Fruit fly (Drosophila melanogaster) whole organism, pupa: Measurements from ENCODE around the gene CG43321.

Source experiments
- CG10348 ChIP-seq: fragments of 200-800 bp; sonication (Bioruptor generic); IDR thresholded peaks from 2 replicates; pipeline ENCODE4 v1.3.6; 2022; ENCODE audit warnings: missing biosample characterization, missing genetic modification characterization
- CG12605 ChIP-seq: fragments of 200-800 bp; sonication (Bioruptor generic); IDR thresholded peaks from 2 replicates; pipeline ENCODE4 v1.3.6; 2022; ENCODE audit warnings: missing biosample characterization, missing genetic modification characterization
- CG13204 ChIP-seq: fragments of 200-800 bp; sonication (Bioruptor generic); optimal IDR thresholded peaks from 2 replicates; lab custom pipeline; 2018; ENCODE audit warnings: missing biosample characterization, mild to moderate bottlenecking, missing genetic modification characterization, moderate library complexity
- CG14655 ChIP-seq: fragments of 200-800 bp; sonication (Bioruptor generic); optimal IDR thresholded peaks from 3 replicates; lab custom pipeline; 2017; ENCODE audit warnings: mild to moderate bottlenecking, missing biosample characterization, missing genetic modification reagents, missing genetic modification characterization
- CG15710 ChIP-seq: fragments of 200-800 bp; sonication (Bioruptor generic); optimal IDR thresholded peaks from 2 replicates; lab custom pipeline; 2018; ENCODE audit warnings: missing biosample characterization, mild to moderate bottlenecking, missing genetic modification characterization, moderate library complexity
- CG17806 ChIP-seq: fragments of 200-800 bp; sonication (Bioruptor generic); optimal IDR thresholded peaks from 2 replicates; lab custom pipeline; 2018; ENCODE audit warnings: missing biosample characterization, mild to moderate bottlenecking, missing genetic modification characterization, moderate library complexity
- CG32121 ChIP-seq: fragments of 200-800 bp; sonication (Bioruptor generic); IDR thresholded peaks from 2 replicates; pipeline ENCODE4 v1.3.6; 2022; ENCODE audit warnings: missing biosample characterization, missing genetic modification characterization
- CG34367 ChIP-seq: fragments of 200-800 bp; sonication (Bioruptor generic); optimal IDR thresholded peaks from 2 replicates; lab custom pipeline; 2018; ENCODE audit warnings: missing biosample characterization, mild to moderate bottlenecking, missing genetic modification characterization
- CG4496 ChIP-seq: fragments of 200-800 bp; sonication (Bioruptor generic); IDR thresholded peaks from 3 replicates; pipeline ENCODE4 v1.3.6; 2022; ENCODE audit warnings: missing biosample characterization, missing genetic modification characterization
- CG8159 ChIP-seq: fragments of 200-800 bp; sonication (Bioruptor generic); optimal IDR thresholded peaks from 3 replicates; lab custom pipeline; 2018; ENCODE audit warnings: missing biosample characterization, mild to moderate bottlenecking, missing genetic modification characterization, moderate library complexity
- CG8301 ChIP-seq: fragments of 200-800 bp; sonication (Bioruptor generic); optimal IDR thresholded peaks from 2 replicates; lab custom pipeline; 2018; ENCODE audit warnings: missing biosample characterization, mild to moderate bottlenecking, missing genetic modification characterization
- CG9948 ChIP-seq: fragments of 200-800 bp; sonication (Bioruptor generic); optimal IDR thresholded peaks from 2 replicates; lab custom pipeline; 2018; ENCODE audit warnings: missing biosample characterization, mild to moderate bottlenecking, missing genetic modification characterization, moderate library complexity
- D1 ChIP-seq: fragments of 200-800 bp; sonication (Bioruptor generic); optimal IDR thresholded peaks from 2 replicates; lab custom pipeline; 2018; ENCODE audit warnings: missing biosample characterization, mild to moderate bottlenecking, missing genetic modification characterization, moderate library complexity
- EcR ChIP-seq: fragments of 200-800 bp; sonication (Bioruptor generic); optimal IDR thresholded peaks from 3 replicates; lab custom pipeline; 2019; ENCODE audit warnings: missing biosample characterization, missing genetic modification characterization, mild to moderate bottlenecking, moderate library complexity, missing genetic modification reagents
- Ets98B ChIP-seq: fragments of 200-800 bp; sonication (Bioruptor generic); IDR thresholded peaks from 2 replicates; pipeline ENCODE4 v1.3.6; 2022; ENCODE audit warnings: missing biosample characterization, missing genetic modification characterization
- Pif1A ChIP-seq: fragments of 200-800 bp; sonication (Bioruptor generic); optimal IDR thresholded peaks from 3 replicates; lab custom pipeline; 2016; ENCODE audit warnings: missing biosample characterization, missing genetic modification characterization
- Pif1B ChIP-seq: fragments of 200-800 bp; sonication (Bioruptor generic); optimal IDR thresholded peaks from 3 replicates; lab custom pipeline; 2016; ENCODE audit warnings: missing biosample characterization, missing genetic modification characterization
- Snoo ChIP-seq: fragments of 200-800 bp; sonication (Bioruptor generic); optimal IDR thresholded peaks from 3 replicates; lab custom pipeline; 2017; ENCODE audit warnings: missing biosample characterization, mild to moderate bottlenecking, missing genetic modification characterization, inconsistent platforms
- fd96Ca ChIP-seq: fragments of 200-800 bp; sonication (Bioruptor generic); IDR thresholded peaks from 3 replicates; pipeline ENCODE4 v1.3.6; 2022; ENCODE audit warnings: missing biosample characterization, missing genetic modification characterization
- gl ChIP-seq: fragments of 200-800 bp; sonication (Bioruptor generic); optimal IDR thresholded peaks from 2 replicates; lab custom pipeline; 2018; ENCODE audit warnings: missing biosample characterization, mild to moderate bottlenecking, missing genetic modification characterization
- rn ChIP-seq: fragments of 200-800 bp; sonication (Bioruptor generic); IDR thresholded peaks from 2 replicates; pipeline ENCODE4 v1.3.6; 2022; ENCODE audit warnings: missing biosample characterization, missing genetic modification characterization

CG43321 gene

DNA sequence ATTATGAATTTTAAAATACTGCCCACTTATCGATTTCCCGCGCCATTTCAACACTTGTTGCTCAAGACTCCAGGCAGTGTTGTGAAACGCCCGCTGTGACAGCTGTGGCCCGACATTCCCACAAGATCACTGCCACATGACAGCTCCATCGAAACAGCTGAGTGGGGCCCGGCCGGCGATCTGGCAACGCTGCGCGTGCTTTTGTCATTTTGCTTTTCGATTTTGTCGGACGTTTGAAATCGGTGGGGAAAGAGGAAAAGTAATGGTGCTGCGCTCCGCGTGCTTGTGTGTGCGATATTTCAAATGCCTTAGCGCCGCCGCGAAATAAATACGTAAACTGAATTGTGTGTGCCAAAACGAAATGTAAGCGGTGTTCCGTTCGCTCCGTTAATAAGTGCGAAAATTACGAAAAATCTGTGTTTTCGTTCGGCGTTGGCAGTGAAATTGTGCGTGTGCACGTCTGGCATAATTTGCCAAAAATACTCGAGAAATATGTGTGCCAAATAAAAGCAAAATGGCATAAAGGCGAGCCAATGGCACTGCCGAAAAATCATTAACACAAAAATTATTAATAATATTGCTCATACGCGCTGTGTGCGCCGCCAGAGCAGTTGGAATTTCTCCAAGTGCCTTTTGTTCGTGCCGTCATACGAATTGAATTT is 30.2 kb downstream of the CG43321 start:
- TF ChIP-seq gl (tag; lab: Kevin White, UChicago) = no peak
- TF ChIP-seq rn (GFP tag; lab: Robert Waterston, UW) = peak; percentile 40; the same call in 1 of the 2 replicates
- peak; percentile 29 for TF ChIP-seq CG9948 (tag; lab: Kevin White, UChicago)
- TF ChIP-seq Snoo (tag; lab: Kevin White, UChicago) = peak; percentile 9
- TF ChIP-seq CG10348 (GFP tag; lab: Robert Waterston, UW) = no peak
- TF ChIP-seq CG8301 (tag; lab: Kevin White, UChicago) = peak; percentile 65
- peak; percentile 18 for TF ChIP-seq CG17806
- TF ChIP-seq CG34367 (tag; lab: Kevin White, UChicago) = no peak
- TF ChIP-seq Pif1A (GFP tag; lab: Kevin White, UChicago) = peak; percentile 63
- peak; percentile 70 for TF ChIP-seq fd96Ca (GFP tag; lab: Robert Waterston, UW)
- TF ChIP-seq EcR = no peak
- no peak for TF ChIP-seq CG13204 (GFP tag; lab: Kevin White, UChicago)
- peak; percentile 30 for TF ChIP-seq D1
- peak; percentile 17 for TF ChIP-seq CG15710
- peak; percentile 81 for TF ChIP-seq CG32121 (GFP tag; lab: Robert Waterston, UW)
- peak; percentile 62 for TF ChIP-seq Pif1B (GFP tag; lab: Kevin White, UChicago)
- TF ChIP-seq Ets98B = peak; percentile 46
- TF ChIP-seq CG4496 (GFP tag; lab: Robert Waterston, UW) = peak; percentile 66
- peak; percentile 75; the same call in 1 of the 2 replicates for TF ChIP-seq CG12605 (GFP tag; lab: Robert Waterston, UW)
- TF ChIP-seq CG14655 (GFP tag; lab: Kevin White, UChicago) = peak; percentile 75
- peak; percentile 15 for TF ChIP-seq CG8159

DNA sequence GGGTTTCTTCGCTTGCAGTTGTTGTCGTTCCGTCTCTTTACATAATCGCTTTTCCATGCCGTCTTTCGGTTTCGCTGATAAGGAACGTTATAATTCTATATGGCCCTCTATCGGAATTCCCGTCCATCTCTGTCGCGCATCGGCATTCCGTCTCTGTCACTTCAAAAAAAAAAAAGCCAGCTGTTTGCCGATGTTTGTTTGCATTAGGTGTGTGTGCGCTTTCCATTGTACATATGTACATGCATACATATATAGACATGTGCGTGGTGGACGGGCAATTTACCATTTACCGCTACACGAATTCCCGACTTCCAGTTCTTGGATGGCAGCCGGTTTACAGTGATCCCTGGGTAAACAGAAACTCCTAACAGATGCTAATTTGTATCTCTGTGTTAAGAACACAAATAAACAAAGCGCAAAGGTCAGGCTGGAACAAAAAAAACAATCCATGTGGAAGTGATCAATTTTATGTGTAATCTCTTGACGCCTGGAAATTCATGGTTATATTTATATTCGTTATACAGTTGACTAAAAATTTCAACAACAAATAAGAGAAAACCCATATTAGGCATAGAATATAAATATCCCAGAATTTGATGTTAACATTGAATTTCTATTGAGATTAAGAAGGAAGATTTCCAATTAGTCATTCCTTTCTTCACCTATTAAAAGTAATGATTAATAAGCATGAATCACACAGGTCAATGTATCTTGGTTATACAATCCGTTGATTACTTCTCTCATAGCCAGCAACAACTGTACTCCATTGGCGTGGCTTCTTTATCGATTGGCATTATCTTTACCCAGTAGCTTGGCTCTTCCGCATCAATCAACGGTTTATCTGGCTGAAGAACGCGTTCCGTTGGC is 31.2 kb downstream of the CG43321 start:
- peak; percentile 72 for TF ChIP-seq CG8301 (tag; lab: Kevin White, UChicago)
- TF ChIP-seq CG10348 (GFP tag; lab: Robert Waterston, UW) = no peak
- peak; percentile 69 for TF ChIP-seq CG14655 (GFP tag; lab: Kevin White, UChicago)
- no peak for TF ChIP-seq EcR
- TF ChIP-seq CG34367 (tag; lab: Kevin White, UChicago) = no peak
- TF ChIP-seq Pif1A (GFP tag; lab: Kevin White, UChicago) = peak; percentile 57
- peak; percentile 30 for TF ChIP-seq Snoo (tag; lab: Kevin White, UChicago)
- TF ChIP-seq CG15710 = peak; percentile 19
- TF ChIP-seq CG8159 = peak; percentile 52
- TF ChIP-seq CG4496 (GFP tag; lab: Robert Waterston, UW) = peak; percentile 32; the same call in 1 of the 3 replicates
- peak; percentile 20 for TF ChIP-seq CG9948 (tag; lab: Kevin White, UChicago)
- TF ChIP-seq Ets98B = peak; percentile 38; the same call in 1 of the 2 replicates
- TF ChIP-seq CG13204 (GFP tag; lab: Kevin White, UChicago) = no peak
- TF ChIP-seq Pif1B (GFP tag; lab: Kevin White, UChicago) = peak; percentile 26
- peak; percentile 34; the same call in 2 of the 3 replicates for TF ChIP-seq fd96Ca (GFP tag; lab: Robert Waterston, UW)

DNA sequence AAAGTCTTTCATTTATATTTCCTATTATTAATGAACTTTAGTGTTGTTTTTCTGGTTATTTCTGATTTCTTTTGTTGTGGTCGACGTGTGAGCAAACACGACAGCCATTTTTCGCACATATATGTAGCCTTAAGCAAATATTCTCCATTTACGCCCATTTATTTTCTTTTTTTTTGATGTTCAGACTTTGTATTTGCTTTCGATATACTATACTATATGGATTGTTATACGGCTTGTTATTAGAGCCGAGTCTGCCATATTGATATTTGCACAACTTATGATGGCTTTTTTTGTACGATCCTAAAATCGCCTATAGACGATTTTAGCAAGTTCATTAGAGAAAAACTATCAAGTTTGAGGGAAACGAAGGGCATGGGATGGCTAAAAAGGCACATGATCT is 35.6 kb downstream of the CG43321 start:
- no peak for TF ChIP-seq CG17806
- TF ChIP-seq CG4496 (GFP tag; lab: Robert Waterston, UW) = no peak
- TF ChIP-seq Pif1A (GFP tag; lab: Kevin White, UChicago) = no peak
- no peak for TF ChIP-seq CG10348 (GFP tag; lab: Robert Waterston, UW)
- no peak for TF ChIP-seq CG9948 (tag; lab: Kevin White, UChicago)
- no peak for TF ChIP-seq CG32121 (GFP tag; lab: Robert Waterston, UW)

DNA sequence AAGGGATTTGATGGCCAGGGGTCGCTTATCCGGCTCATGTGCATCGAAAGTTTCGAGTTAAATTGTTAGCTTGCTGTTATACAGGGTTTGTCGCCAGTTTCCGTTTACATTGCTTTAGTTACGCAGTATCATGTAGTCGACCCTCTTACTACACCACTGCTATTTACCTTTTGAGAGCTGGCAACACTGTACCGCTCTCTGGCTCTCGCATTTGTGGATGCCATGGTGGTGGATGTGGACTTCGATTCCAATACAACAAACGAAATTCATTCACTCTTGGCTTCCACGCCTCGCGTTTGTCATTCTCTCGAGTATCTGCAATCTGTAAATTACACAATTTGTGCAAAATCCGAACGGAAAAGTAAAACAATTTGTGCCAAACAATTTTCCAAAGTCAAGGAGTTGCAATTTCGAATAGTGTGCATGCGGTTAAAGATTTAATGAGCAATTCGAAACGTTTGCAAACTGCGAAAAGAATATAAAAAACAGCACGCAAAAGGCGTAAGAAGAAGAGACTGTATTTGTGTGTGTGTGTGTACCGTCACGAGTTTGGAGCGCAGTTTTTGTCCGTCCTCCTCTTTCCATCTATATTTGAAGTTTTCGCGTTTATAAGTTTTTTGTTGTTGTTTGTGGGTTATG is 37.1 kb downstream of the CG43321 start:
- TF ChIP-seq EcR (peak; percentile 79), CG17806 (no peak), CG9948 (tag; lab: Kevin White, UChicago) (no peak), Ets98B (peak; percentile 44; the same call in 1 of the 2 replicates), CG12605 (GFP tag; lab: Robert Waterston, UW) (peak; percentile 72), Pif1B (GFP tag; lab: Kevin White, UChicago) (peak; percentile 51), CG13204 (GFP tag; lab: Kevin White, UChicago) (no peak), CG32121 (GFP tag; lab: Robert Waterston, UW) (peak; percentile 22; the same call in 1 of the 2 replicates), CG10348 (GFP tag; lab: Robert Waterston, UW) (no peak), Pif1A (GFP tag; lab: Kevin White, UChicago) (peak; percentile 22), rn (GFP tag; lab: Robert Waterston, UW) (no peak), D1 (peak; percentile 49), CG15710 (no peak), CG14655 (GFP tag; lab: Kevin White, UChicago) (no peak), Snoo (tag; lab: Kevin White, UChicago) (peak; percentile 4), CG4496 (GFP tag; lab: Robert Waterston, UW) (peak; percentile 46; the same call in 1 of the 3 replicates), gl (tag; lab: Kevin White, UChicago) (peak; percentile 18), CG34367 (tag; lab: Kevin White, UChicago) (no peak), CG8301 (tag; lab: Kevin White, UChicago) (no peak), fd96Ca (GFP tag; lab: Robert Waterston, UW) (peak; percentile 50; the same call in 1 of the 3 replicates), CG8159 (peak; percentile 11)
